Worm (Caenorhabditis elegans) whole organism, L4 larva: ENCODE results near the gene arrd-11.

Experiments used
- F37D6.2 ChIP-seq: sonication (generic microtip); optimal IDR thresholded peaks from 2 replicates; lab custom pipeline; 2016; ENCODE audit warnings: mild to moderate bottlenecking, missing genetic modification characterization, missing compliant biosample characterization
- Y105C5A.15 ChIP-seq: fragments of 200-800 bp; sonication (Bioruptor generic); IDR thresholded peaks from 2 replicates; pipeline ENCODE4 v1.3.6; 2022; ENCODE audit warnings: missing genetic modification characterization, missing compliant biosample characterization
- Y75B8A.6 ChIP-seq: fragments of 200-800 bp; sonication (Bioruptor generic); IDR thresholded peaks from 2 replicates; pipeline ENCODE4 v1.3.6; 2022; ENCODE audit warnings: missing genetic modification reagents, missing genetic modification characterization, missing compliant biosample characterization
- ZK337.2 ChIP-seq: fragments of 200-800 bp; sonication (Bioruptor generic); IDR thresholded peaks from 2 replicates; pipeline ENCODE4 v1.3.6; 2022; ENCODE audit warnings: missing genetic modification reagents, missing genetic modification characterization, missing compliant biosample characterization
- ZK546.5 ChIP-seq, 2 experiments: sonication (generic microtip); optimal IDR thresholded peaks; 2 replicates each; lab custom pipeline; 2017; ENCODE audit warnings: missing biosample characterization in 2 of 2, missing genetic modification characterization in 2 of 2
- ama-1 ChIP-seq: fragments of 150-350 bp; optimal IDR thresholded peaks from 2 replicates; lab custom pipeline; 2014; ENCODE audit warnings: inconsistent platforms, mixed read lengths
- attf-4 ChIP-seq: sonication (generic microtip); optimal IDR thresholded peaks from 3 replicates; lab custom pipeline; 2017; ENCODE audit warnings: missing biosample characterization, missing genetic modification characterization
- ceh-62 ChIP-seq: sonication (generic microtip); optimal IDR thresholded peaks from 2 replicates; lab custom pipeline; 2017; ENCODE audit warnings: missing biosample characterization, missing genetic modification characterization
- ctbp-1 ChIP-seq: fragments of 200-800 bp; sonication (Bioruptor generic); IDR thresholded peaks from 2 replicates; pipeline ENCODE4 v1.3.6; 2022; ENCODE audit warnings: missing genetic modification reagents, missing genetic modification characterization, missing compliant biosample characterization
- egl-27 ChIP-seq: sonication (generic microtip); optimal IDR thresholded peaks from 3 replicates; lab custom pipeline; 2017; ENCODE audit warnings: missing biosample characterization, missing genetic modification reagents, missing genetic modification characterization
- egl-43 ChIP-seq: fragments of 200-800 bp; sonication (Bioruptor generic); IDR thresholded peaks from 2 replicates; pipeline ENCODE4 v1.3.6; 2022; ENCODE audit warnings: missing genetic modification reagents, missing genetic modification characterization, missing compliant biosample characterization
- fos-1 ChIP-seq: fragments of 150-350 bp; optimal IDR thresholded peaks from 2 replicates; lab custom pipeline; 2014; ENCODE audit warnings: missing biosample characterization, missing genetic modification characterization
- gei-8 ChIP-seq: fragments of 200-800 bp; sonication (Bioruptor generic); optimal IDR thresholded peaks from 2 replicates; lab custom pipeline; 2018; ENCODE audit warnings: mild to moderate bottlenecking, missing genetic modification characterization, missing compliant biosample characterization
- jun-1 ChIP-seq: fragments of 150-350 bp; optimal IDR thresholded peaks from 2 replicates; lab custom pipeline; 2014; ENCODE audit warnings: missing biosample characterization, missing genetic modification reagents, missing genetic modification characterization
- lim-7 ChIP-seq: fragments of 200-800 bp; sonication (Bioruptor generic); IDR thresholded peaks from 2 replicates; pipeline ENCODE4 v1.3.6; 2022; ENCODE audit warnings: missing genetic modification characterization, missing compliant biosample characterization
- lin-29 ChIP-seq: fragments of 200-800 bp; sonication (Bioruptor generic); IDR thresholded peaks from 2 replicates; pipeline ENCODE4 v1.3.6; 2022; ENCODE audit warnings: missing genetic modification reagents, missing genetic modification characterization, missing compliant biosample characterization
- lin-38 ChIP-seq: fragments of 200-800 bp; sonication (Bioruptor generic); IDR thresholded peaks from 2 replicates; pipeline ENCODE4 v1.3.6; 2022; ENCODE audit warnings: missing genetic modification reagents, missing genetic modification characterization, missing compliant biosample characterization
- lsy-2 ChIP-seq, 2 experiments: fragments of 150-350 bp in 1 of 2; sonication (generic microtip) in 1 of 2; optimal IDR thresholded peaks; 2 replicates each; lab custom pipeline; 2014 to 2017; ENCODE audit warnings: missing biosample characterization in 2 of 2, missing genetic modification characterization in 2 of 2
- madf-5 ChIP-seq, 2 experiments: fragments of 200-800 bp; sonication (Bioruptor generic); IDR thresholded peaks; 2 replicates each; pipeline ENCODE4 v1.3.6; 2022; ENCODE audit warnings: missing compliant biosample characterization in 2 of 2, missing genetic modification characterization in 2 of 2
- madf-9 ChIP-seq: fragments of 200-800 bp; sonication (Bioruptor generic); conservative IDR thresholded peaks from 2 replicates; pipeline ENCODE4 v1.3.6; 2022; ENCODE audit warnings: missing genetic modification reagents, missing genetic modification characterization, missing compliant biosample characterization
- mdl-1 ChIP-seq, 2 experiments: fragments of 150-350 bp in 1 of 2; sonication (generic microtip) in 1 of 2; optimal IDR thresholded peaks; 2 replicates each; lab custom pipeline; 2014 to 2017; ENCODE audit warnings: missing biosample characterization in 2 of 2, missing genetic modification characterization in 2 of 2
- mes-2 ChIP-seq: sonication (generic microtip); optimal IDR thresholded peaks from 2 replicates; lab custom pipeline; 2016; ENCODE audit warnings: missing genotype, mild to moderate bottlenecking, missing genetic modification characterization, missing compliant biosample characterization; ENCODE audit not compliant: poor library complexity, severe bottlenecking
- mxl-3 ChIP-seq: fragments of 200-800 bp; sonication (Bioruptor generic); optimal IDR thresholded peaks from 2 replicates; lab custom pipeline; 2018; ENCODE audit warnings: mild to moderate bottlenecking, missing genetic modification characterization, missing compliant biosample characterization
- nhr-237 ChIP-seq: sonication (generic microtip); optimal IDR thresholded peaks from 2 replicates; lab custom pipeline; 2017; ENCODE audit warnings: missing biosample characterization, missing genetic modification characterization
- nhr-48 ChIP-seq: sonication (generic microtip); optimal IDR thresholded peaks from 2 replicates; lab custom pipeline; 2016; ENCODE audit warnings: mild to moderate bottlenecking, missing genetic modification characterization, missing compliant biosample characterization
- nhr-77 ChIP-seq: fragments of 150-350 bp; optimal IDR thresholded peaks from 2 replicates; lab custom pipeline; 2014; ENCODE audit warnings: missing biosample characterization, missing genetic modification characterization
- pha-4 ChIP-seq, 2 experiments: fragments of 150-350 bp in 1 of 2; fragments of 200-800 bp in 1 of 2; sonication (Bioruptor generic) in 1 of 2; IDR thresholded peaks in 1 of 2; optimal IDR thresholded peaks in 1 of 2; 2 replicates each; pipeline versions ENCODE4 v1.3.6 to Lab custom; 2014 to 2022; ENCODE audit warnings: missing genetic modification characterization in 2 of 2, missing genetic modification reagents in 2 of 2, missing biosample characterization in 1 of 2, missing compliant biosample characterization in 1 of 2
- php-3 ChIP-seq: fragments of 200-800 bp; sonication (Bioruptor generic); IDR thresholded peaks from 2 replicates; pipeline ENCODE4 v1.3.6; 2022; ENCODE audit warnings: missing genetic modification reagents, missing genetic modification characterization, missing compliant biosample characterization
- pqm-1 ChIP-seq: sonication (generic microtip); optimal IDR thresholded peaks from 2 replicates; lab custom pipeline; 2017; ENCODE audit warnings: missing biosample characterization, missing genetic modification characterization
- saeg-2 ChIP-seq: fragments of 200-800 bp; sonication (Bioruptor generic); IDR thresholded peaks from 2 replicates; pipeline ENCODE4 v1.3.6; 2022; ENCODE audit warnings: missing genetic modification reagents, missing genetic modification characterization, missing compliant biosample characterization
- set-16 ChIP-seq: fragments of 200-800 bp; sonication (Bioruptor generic); IDR thresholded peaks from 2 replicates; pipeline ENCODE4 v1.3.6; 2022; ENCODE audit warnings: missing genetic modification reagents, missing genetic modification characterization, missing compliant biosample characterization
- skn-1 ChIP-seq: fragments of 150-350 bp; optimal IDR thresholded peaks from 2 replicates; lab custom pipeline; 2014; ENCODE audit warnings: missing biosample characterization, missing genetic modification characterization
- snpc-1.2 ChIP-seq: fragments of 200-800 bp; sonication (Bioruptor generic); IDR thresholded peaks from 2 replicates; pipeline ENCODE4 v1.3.6; 2022; ENCODE audit warnings: missing genetic modification reagents, missing genetic modification characterization, missing compliant biosample characterization
- snpc-4 ChIP-seq: fragments of 150-350 bp; optimal IDR thresholded peaks from 2 replicates; lab custom pipeline; 2014; ENCODE audit warnings: missing biosample characterization, missing genetic modification characterization
- tag-97 ChIP-seq: fragments of 200-800 bp; sonication (Bioruptor generic); IDR thresholded peaks from 2 replicates; pipeline ENCODE4 v1.3.6; 2022; ENCODE audit warnings: missing genetic modification characterization, missing compliant biosample characterization
- tra-1 ChIP-seq: fragments of 200-800 bp; sonication (Bioruptor generic); IDR thresholded peaks from 2 replicates; pipeline ENCODE4 v1.3.6; 2022; ENCODE audit warnings: missing genetic modification reagents, missing genetic modification characterization, missing compliant biosample characterization
- unc-62 ChIP-seq, 3 experiments: fragments of 150-350 bp in 1 of 3; sonication (generic microtip); optimal IDR thresholded peaks in 2 of 3; peaks in 1 of 3; 1 replicate in 1 of 3; 2 replicates in 2 of 3; lab custom pipeline; 2014 to 2017; ENCODE audit warnings: missing biosample characterization in 3 of 3, missing genetic modification characterization in 3 of 3, missing genetic modification reagents in 3 of 3, missing genotype in 1 of 3
- zag-1 ChIP-seq: fragments of 150-350 bp; optimal IDR thresholded peaks from 2 replicates; lab custom pipeline; 2014; ENCODE audit warnings: missing biosample characterization, missing genetic modification characterization

The arrd-11 gene

ce11 chrII:13780792-13781248, 17.6 kb downstream of the arrd-11 start (continued):
- TF ChIP-seq gei-8 (GFP tag; lab: Kevin White, UChicago) (peak; percentile 57), Y105C5A.15 (GFP tag; lab: Robert Waterston, UW) (no peak), madf-5 (GFP tag; IDR thresholded peaks at IDR 0.05; lab: Robert Waterston, UW) (0 out of 4 replicates have a peak, but pooled peaks of 1 of the 2 experiments have one; percentile 67), lim-7 (peak; percentile 59; the same call in 1 of the 2 replicates), F37D6.2 (no peak), lin-29 (no peak), attf-4 (tag; lab: Kevin White, UChicago) (no peak), pqm-1 (tag; lab: Kevin White, UChicago) (peak; percentile 91), lsy-2 (tag; optimal IDR thresholded peaks at IDR 0.05; lab: Kevin White, UChicago) (no peak), ama-1 (lab: Kevin White, UChicago) (no peak), lin-38 (GFP tag; lab: Robert Waterston, UW) (no peak), Y75B8A.6 (no peak), ctbp-1 (GFP tag; lab: Robert Waterston, UW) (no peak), mes-2 (tag; lab: Kevin White, UChicago) (peak; percentile 29), jun-1 (tag; lab: Kevin White, UChicago) (peak; percentile 82)
- TF ChIP-seq, all 104 proteins: peak for 29

- no peak for TF ChIP-seq Y105C5A.15 (GFP tag; lab: Robert Waterston, UW)
- no peak for TF ChIP-seq zag-1 (tag; lab: Kevin White, UChicago)
- TF ChIP-seq madf-9 (GFP tag; lab: Robert Waterston, UW), result no peak
- TF ChIP-seq jun-1 (tag; lab: Kevin White, UChicago), result no peak
- TF ChIP-seq mes-2 (tag; lab: Kevin White, UChicago), result no peak
- no peak for TF ChIP-seq pqm-1 (tag; lab: Kevin White, UChicago)
- no peak for TF ChIP-seq tra-1 (GFP tag; lab: Robert Waterston, UW)
- TF ChIP-seq tag-97 (GFP tag; lab: Robert Waterston, UW), result no peak
- TF ChIP-seq nhr-48 (tag; lab: Kevin White, UChicago), result no peak
- no peak for TF ChIP-seq skn-1 (tag; lab: Kevin White, UChicago)
- TF ChIP-seq nhr-237, result no peak
- TF ChIP-seq gei-8 (GFP tag; lab: Kevin White, UChicago), result no peak
- TF ChIP-seq egl-27 (tag; lab: Kevin White, UChicago), result no peak
- TF ChIP-seq snpc-4 (tag; lab: Kevin White, UChicago), result no peak
- TF ChIP-seq mdl-1 (tag; optimal IDR thresholded peaks at IDR 0.05; lab: Kevin White, UChicago), result no peak
- TF ChIP-seq fos-1 (tag; lab: Kevin White, UChicago), result no peak
- TF ChIP-seq madf-5 (GFP tag; IDR thresholded peaks at IDR 0.05; lab: Robert Waterston, UW), result no peak
- TF ChIP-seq ceh-62 (tag; lab: Kevin White, UChicago), result no peak
- TF ChIP-seq nhr-77 (tag; lab: Kevin White, UChicago), result no peak
- TF ChIP-seq snpc-1.2 (GFP tag; lab: Robert Waterston, UW), result no peak
Observed at ce11 chrII:13783880-13784279, 20.7 kb downstream of the arrd-11 start, which contains the start of gene C01B9.4. C01B9.4 (minus strand) TSS chrII:13783980.

- TF ChIP-seq egl-43 (GFP tag; lab: Robert Waterston, UW) (peak; percentile 58; the same call in 1 of the 2 replicates), pha-4 (GFP tag; IDR thresholded peaks at IDR 0.05; lab: Robert Waterston, UW) (peak; percentile 32; the same call in 1 of the 2 replicates), pha-4 (tag; optimal IDR thresholded peaks at IDR 0.05; lab: Kevin White, UChicago) (no peak), ZK546.5 (tag; optimal IDR thresholded peaks at IDR 0.05; lab: Kevin White, UChicago) (no peak), saeg-2 (GFP tag; lab: Robert Waterston, UW) (0 out of 2 replicates have a peak, but pooled peaks have one; percentile 6), set-16 (GFP tag; lab: Robert Waterston, UW) (peak; percentile 98)
- TF ChIP-seq, all 104 proteins: peak for 4
Observed at ce11 chrII:13785582-13785981, 22.4 kb downstream of the arrd-11 start.

- TF ChIP-seq ZK337.2 (GFP tag; lab: Robert Waterston, UW), result no peak
- TF ChIP-seq unc-62 (GFP tag; optimal IDR thresholded peaks at IDR 0.05 in 1 of 2; lab: Kevin White, UChicago), result peak in 1 of 2 experiments; percentile 91
- TF ChIP-seq unc-62 (tag; optimal IDR thresholded peaks at IDR 0.05; lab: Kevin White, UChicago), result no peak
- no peak for TF ChIP-seq php-3 (GFP tag; lab: Robert Waterston, UW)
- no peak for TF ChIP-seq mxl-3 (GFP tag; lab: Kevin White, UChicago)
Observed at ce11 chrII:13786899-13787298, 23.7 kb downstream of the arrd-11 start.
